Worm (Caenorhabditis elegans): ENCODE data around the gene gbb-1.

DNA sequence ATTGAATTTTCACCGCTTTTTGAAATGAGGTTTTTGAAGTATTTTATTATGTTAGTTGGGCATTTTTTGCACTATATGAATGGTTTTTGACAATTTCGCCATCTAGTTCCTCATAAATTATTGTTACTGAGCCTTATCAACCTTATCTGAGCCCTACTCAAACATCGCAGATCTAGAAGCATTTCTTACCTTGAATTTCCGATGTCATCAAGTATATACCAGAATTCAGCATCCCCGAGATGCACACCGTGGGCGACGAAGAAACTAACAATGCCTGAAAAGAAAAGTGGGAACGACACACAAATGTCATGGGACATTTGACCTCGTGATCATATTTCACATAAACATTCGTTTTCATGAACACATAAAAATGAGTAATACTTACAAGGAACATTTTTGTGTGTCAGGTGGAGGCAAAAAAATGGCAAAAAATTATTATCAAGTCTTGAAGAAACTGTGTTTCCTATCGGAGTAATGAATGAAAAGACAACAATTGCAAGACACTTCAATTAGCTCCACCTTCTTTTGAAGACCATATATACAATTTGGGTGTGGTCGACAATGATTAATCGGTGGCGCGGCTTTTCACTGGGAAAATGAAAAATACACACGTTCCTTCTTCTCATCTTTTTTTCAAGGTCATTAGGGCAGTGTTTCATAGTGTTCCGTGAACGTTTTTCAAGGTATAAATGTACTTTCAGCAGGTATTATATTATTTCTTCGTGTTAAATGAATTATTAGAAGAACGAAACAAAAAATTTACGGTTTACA is 14.7 kb downstream of the gbb-1 start:
- no peak for TF ChIP-seq F57A8.1 (GFP tag; optimal IDR thresholded peaks at IDR 0.05)
- TF ChIP-seq F39B2.1 (GFP tag; IDR thresholded peaks at IDR 0.05), result no peak
- TF ChIP-seq efl-1 (GFP tag; optimal IDR thresholded peaks at IDR 0.05), result no peak
- TF ChIP-seq him-1 (tag; optimal IDR thresholded peaks at IDR 0.05), result no peak
- no peak for TF ChIP-seq hmg-1.2 (GFP tag; IDR thresholded peaks at IDR 0.05)
- TF ChIP-seq K12H6.12 (tag; optimal IDR thresholded peaks at IDR 0.05), result no peak
- peak; percentile 49 for TF ChIP-seq ama-1 (optimal IDR thresholded peaks at IDR 0.05)
- no peak for TF ChIP-seq ama-1 (GFP tag; optimal IDR thresholded peaks at IDR 0.05)
- peak; percentile 40 for TF ChIP-seq ztf-26 (tag; optimal IDR thresholded peaks at IDR 0.05)
